Fruit fly (Drosophila melanogaster): Measurements from ENCODE around the gene CG44405.

CG44405 gene

DNA sequence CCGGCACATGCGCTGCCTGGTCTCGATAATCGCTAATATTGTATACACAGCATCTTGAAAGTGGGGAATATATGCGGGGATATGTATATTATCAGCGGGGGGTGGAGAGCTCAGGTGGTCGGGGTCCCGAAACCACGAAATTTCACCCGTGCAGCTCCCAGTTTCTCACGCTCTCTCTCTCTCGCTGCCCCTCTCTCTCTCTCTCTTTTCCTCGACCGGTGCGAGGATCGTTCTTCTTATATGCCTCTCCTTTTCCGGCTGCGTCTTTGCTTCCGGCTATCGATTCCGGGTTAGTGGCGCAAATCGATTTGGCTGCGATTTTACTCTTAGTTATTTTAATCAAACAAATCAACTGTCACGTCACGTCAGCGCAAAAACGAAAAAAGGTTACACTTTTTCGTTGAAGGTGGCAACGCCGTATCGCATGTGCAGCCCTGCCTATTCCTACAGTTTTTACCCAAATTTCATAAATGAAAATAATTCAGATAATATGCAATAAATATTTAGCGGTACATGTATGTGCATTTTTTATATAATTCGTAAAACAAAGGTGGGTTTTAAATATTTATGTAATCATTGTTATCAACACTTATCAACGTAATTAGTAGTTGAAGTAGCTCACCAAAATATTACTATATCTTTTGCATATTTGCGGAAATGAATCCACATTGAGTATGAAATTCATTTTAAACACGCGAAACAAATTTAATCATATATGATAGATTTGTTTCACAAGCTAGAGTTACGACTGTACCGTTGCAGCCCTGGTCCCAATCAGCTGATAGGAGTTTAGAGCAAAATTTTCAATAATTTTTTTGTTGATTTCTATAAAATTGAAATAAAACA is 42.4 kb downstream of the CG44405 start, which contains the start of the genes heix and CG17328:
Gene heix (minus strand): TSS at position 393 of the 846 bp plus-strand sequence.
Gene CG17328 (plus strand): TSS at position 478 of the 846 bp plus-strand sequence.
- TF ChIP-seq usp (GFP tag; optimal IDR thresholded peaks at IDR 0.05) (no peak), psq (optimal IDR thresholded peaks at IDR 0.05) (no peak), EcR (GFP tag; optimal IDR thresholded peaks at IDR 0.05) (no peak), CG8478 (optimal IDR thresholded peaks at IDR 0.05) (no peak), Dll (optimal IDR thresholded peaks at IDR 0.05) (no peak), pan (optimal IDR thresholded peaks at IDR 0.05) (no peak)

DNA sequence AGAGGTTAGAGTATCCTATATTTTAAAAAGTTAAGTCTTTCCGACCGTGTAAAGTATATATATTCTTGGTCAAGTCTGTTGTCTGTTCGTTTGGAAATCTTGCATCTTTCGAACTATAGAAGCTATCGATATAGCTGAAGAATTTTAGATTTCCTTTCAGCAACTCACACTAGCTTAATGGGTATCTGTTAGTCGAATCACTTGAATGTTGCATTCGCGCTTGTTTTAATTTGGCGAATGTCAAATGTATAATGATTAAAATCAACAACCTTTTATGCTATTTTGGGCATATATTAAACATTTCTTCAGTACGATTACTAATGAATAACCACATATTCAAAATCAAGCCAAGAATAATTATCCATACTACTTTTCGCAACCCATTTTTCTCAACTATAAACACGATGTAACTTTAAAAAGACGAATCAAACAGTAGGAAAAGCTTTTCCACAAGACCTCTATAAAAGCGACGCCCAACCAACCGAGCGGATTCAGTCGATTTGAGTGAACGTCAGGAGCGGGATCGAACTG is 48.4 kb downstream of the CG44405 start, which contains the start of gene Cyp303a1:
Gene Cyp303a1 (plus strand): TSS at position 481 of the 531 bp plus-strand sequence.
- TF ChIP-seq usp (GFP tag; optimal IDR thresholded peaks at IDR 0.05) (no peak), CG8478 (optimal IDR thresholded peaks at IDR 0.05) (no peak), pan (optimal IDR thresholded peaks at IDR 0.05) (no peak), psq (optimal IDR thresholded peaks at IDR 0.05) (no peak), Dll (optimal IDR thresholded peaks at IDR 0.05) (no peak), EcR (GFP tag; optimal IDR thresholded peaks at IDR 0.05) (no peak)

DNA sequence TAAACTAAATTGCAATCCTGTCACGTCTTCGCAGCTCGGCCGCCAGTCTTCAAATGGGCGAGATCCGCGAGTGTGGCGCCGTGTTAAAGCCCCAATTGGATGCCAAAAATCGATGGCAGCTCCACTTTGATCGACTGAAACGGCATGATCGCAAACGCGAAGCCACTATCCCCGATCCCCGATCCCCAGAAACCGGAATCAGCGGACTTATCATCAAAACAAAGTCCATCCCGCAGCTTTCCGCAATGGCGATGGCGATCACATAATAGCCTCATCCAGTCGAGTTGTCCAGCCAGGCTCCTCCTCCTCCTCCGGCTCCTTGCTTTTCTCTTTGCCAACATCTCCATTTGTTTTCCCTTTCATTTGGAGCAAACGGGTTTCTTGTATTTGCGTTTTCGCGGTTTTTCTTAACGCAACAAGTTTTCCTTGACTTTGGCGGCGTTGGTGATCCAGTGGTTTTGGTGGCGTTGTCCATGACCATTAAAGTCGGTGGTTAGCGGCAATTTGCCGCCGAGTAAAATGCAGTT is 49.1 kb downstream of the CG44405 start, which contains the start of gene CG13258:
Gene CG13258 (minus strand): TSS at position 51 of the 527 bp plus-strand sequence.
- TF ChIP-seq usp (GFP tag; optimal IDR thresholded peaks at IDR 0.05) (no peak), Dll (optimal IDR thresholded peaks at IDR 0.05) (no peak), EcR (GFP tag; optimal IDR thresholded peaks at IDR 0.05) (no peak), CG8478 (optimal IDR thresholded peaks at IDR 0.05) (no peak), psq (optimal IDR thresholded peaks at IDR 0.05) (no peak), pan (optimal IDR thresholded peaks at IDR 0.05) (no peak)

DNA sequence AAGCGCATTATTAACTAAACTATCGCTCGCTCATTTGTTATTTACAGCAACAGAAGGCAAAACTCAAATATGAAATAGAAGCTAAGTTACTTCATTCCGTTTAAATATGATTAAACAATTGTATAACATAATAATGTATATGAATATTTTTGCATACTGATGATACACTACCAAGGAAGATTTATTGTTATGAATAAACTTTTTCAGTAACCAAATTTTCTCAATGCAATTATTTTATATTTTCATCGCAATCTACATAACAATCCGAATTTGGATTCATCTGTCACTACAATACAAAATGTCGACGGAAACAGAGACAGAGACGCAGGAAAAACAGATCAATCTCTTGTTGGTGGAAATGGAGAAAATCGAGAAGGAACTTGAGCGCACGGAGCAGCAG is 51.1 kb downstream of the CG44405 start, which contains the start of gene CG17329:
Gene CG17329 (plus strand): TSS at position 301 of the 400 bp plus-strand sequence.
- no peak for TF ChIP-seq Dll (optimal IDR thresholded peaks at IDR 0.05)
- TF ChIP-seq usp (GFP tag; optimal IDR thresholded peaks at IDR 0.05), result no peak
- no peak for TF ChIP-seq CG8478 (optimal IDR thresholded peaks at IDR 0.05)
- no peak for TF ChIP-seq EcR (GFP tag; optimal IDR thresholded peaks at IDR 0.05)
- no peak for TF ChIP-seq pan (optimal IDR thresholded peaks at IDR 0.05)
- no peak for TF ChIP-seq psq (optimal IDR thresholded peaks at IDR 0.05)
